Worm (Caenorhabditis elegans) whole organism, L1 larva: Measurements from ENCODE around the gene C03E10.1.

Source experiments
- dpl-1 ChIP-seq, 3 experiments: fragments of 150-350 bp in 2 of 3; sonication (generic microtip) in 1 of 3; optimal IDR thresholded peaks; 2 replicates each; lab custom pipeline; 2014 to 2017; ENCODE audit warnings: missing biosample characterization in 3 of 3, missing genetic modification characterization in 3 of 3, missing genetic modification reagents in 3 of 3
- hlh-17 ChIP-seq: fragments of 200-800 bp; sonication (Bioruptor generic); optimal IDR thresholded peaks from 2 replicates; lab custom pipeline; 2018; ENCODE audit warnings: missing genetic modification characterization, mild to moderate bottlenecking, missing compliant biosample characterization, moderate library complexity, borderline replicate concordance
- nhr-11 ChIP-seq: fragments of 150-350 bp; optimal IDR thresholded peaks from 2 replicates; lab custom pipeline; 2014; ENCODE audit warnings: missing biosample characterization, missing genetic modification characterization
- nhr-76 ChIP-seq: sonication (generic microtip); optimal IDR thresholded peaks from 2 replicates; lab custom pipeline; 2017; ENCODE audit warnings: missing biosample characterization, missing genetic modification characterization
- sox-4 ChIP-seq: sonication (generic microtip); optimal IDR thresholded peaks from 2 replicates; lab custom pipeline; 2016; ENCODE audit warnings: missing genetic modification characterization, missing compliant biosample characterization
- unc-30 ChIP-seq: sonication (generic microtip); optimal IDR thresholded peaks from 2 replicates; lab custom pipeline; 2017; ENCODE audit warnings: missing biosample characterization, missing genetic modification characterization

ce11 chrV:11252429-11252828 is 38.6 kb upstream of the C03E10.1 start, which contains the start of gene srsx-33:
- TF ChIP-seq unc-30 (tag; lab: Kevin White, UChicago) (no peak), nhr-76 (no peak), nhr-11 (tag; lab: Kevin White, UChicago) (no peak), dpl-1 (GFP tag; optimal IDR thresholded peaks at IDR 0.05; lab: Kevin White, UChicago) (no peak), hlh-17 (GFP tag; lab: Kevin White, UChicago) (no peak), sox-4 (no peak)
